Fruit fly (Drosophila melanogaster) whole organism, embryonic: ENCODE results near the gene HP1c.
A peak's percentile ranks its signal among the peaks of the same experiment; 100 is the strongest.

Experiments
- C15 ChIP-seq: fragments of 200-800 bp; sonication (Bioruptor generic); IDR thresholded peaks from 3 replicates; pipeline ENCODE4 v1.3.6; 2022; ENCODE audit warnings: missing biosample characterization, missing genetic modification characterization
- CG10543 ChIP-seq: fragments of 200-800 bp; sonication (Bioruptor generic); optimal IDR thresholded peaks from 3 replicates; lab custom pipeline; 2017; ENCODE audit warnings: missing biosample characterization, mild to moderate bottlenecking, missing genetic modification characterization, moderate library complexity
- CG14050 ChIP-seq: fragments of 200-800 bp; sonication (Bioruptor generic); IDR thresholded peaks from 3 replicates; pipeline ENCODE4 v1.3.6; 2022; ENCODE audit warnings: missing biosample characterization, missing genetic modification characterization
- CG14965 ChIP-seq: fragments of 200-800 bp; sonication (Bioruptor generic); optimal IDR thresholded peaks from 2 replicates; lab custom pipeline; 2016; ENCODE audit warnings: missing biosample characterization, missing genetic modification characterization, borderline replicate concordance
- CG15601 ChIP-seq: fragments of 200-800 bp; sonication (Bioruptor generic); optimal IDR thresholded peaks from 3 replicates; lab custom pipeline; 2019; ENCODE audit warnings: missing biosample characterization, mild to moderate bottlenecking, missing genetic modification characterization, moderate library complexity
- CG16813 ChIP-seq: fragments of 200-800 bp; sonication (Bioruptor generic); IDR thresholded peaks from 3 replicates; pipeline ENCODE4 v1.3.6; 2022; ENCODE audit warnings: missing biosample characterization, missing genetic modification characterization; ENCODE audit not compliant: partially characterized antibody
- CG2120 ChIP-seq: fragments of 200-800 bp; sonication (Bioruptor generic); optimal IDR thresholded peaks from 3 replicates; lab custom pipeline; 2016; ENCODE audit warnings: missing biosample characterization, missing genetic modification characterization
- CG2199 ChIP-seq: fragments of 200-800 bp; sonication (Bioruptor generic); IDR thresholded peaks from 3 replicates; pipeline ENCODE4 v1.3.6; 2022; ENCODE audit warnings: missing biosample characterization, missing genetic modification characterization
- CG32767 ChIP-seq: fragments of 200-800 bp; sonication (Bioruptor generic); IDR thresholded peaks from 2 replicates; pipeline ENCODE4 v1.3.6; 2022; ENCODE audit warnings: missing biosample characterization, missing genetic modification characterization
- CG4328 ChIP-seq: fragments of 200-800 bp; sonication (Bioruptor generic); optimal IDR thresholded peaks from 3 replicates; lab custom pipeline; 2017; ENCODE audit warnings: missing biosample characterization, missing genetic modification reagents, missing genetic modification characterization
- CG4404 ChIP-seq: fragments of 200-800 bp; sonication (Bioruptor generic); IDR thresholded peaks from 2 replicates; pipeline ENCODE4 v1.3.6; 2022; ENCODE audit warnings: missing biosample characterization, missing genetic modification characterization
- CG4424 ChIP-seq: fragments of 200-800 bp; sonication (Bioruptor generic); optimal IDR thresholded peaks from 3 replicates; lab custom pipeline; 2016; ENCODE audit warnings: missing biosample characterization, missing genetic modification characterization
- CG4617 ChIP-seq: fragments of 200-800 bp; sonication (Bioruptor generic); optimal IDR thresholded peaks from 3 replicates; lab custom pipeline; 2016; ENCODE audit warnings: missing biosample characterization, missing genetic modification characterization, borderline replicate concordance
- CG5180 ChIP-seq: fragments of 200-800 bp; sonication (Bioruptor generic); optimal IDR thresholded peaks from 3 replicates; lab custom pipeline; 2017; ENCODE audit warnings: missing biosample characterization, missing genetic modification characterization, mild to moderate bottlenecking, moderate library complexity, missing genetic modification reagents
- CG6854 ChIP-seq: fragments of 200-800 bp; sonication (Bioruptor generic); optimal IDR thresholded peaks from 3 replicates; lab custom pipeline; 2017; ENCODE audit warnings: missing biosample characterization, mild to moderate bottlenecking, missing genetic modification characterization
- Doc2 ChIP-seq: fragments of 200-800 bp; sonication (Bioruptor generic); IDR thresholded peaks from 2 replicates; pipeline ENCODE4 v1.3.6; 2022; ENCODE audit warnings: missing biosample characterization, missing genetic modification characterization
- Ets97D ChIP-seq: fragments of 200-800 bp; sonication (Bioruptor generic); optimal IDR thresholded peaks from 3 replicates; lab custom pipeline; 2016; ENCODE audit warnings: missing biosample characterization, missing genetic modification characterization
- Jarid2 ChIP-seq: fragments of 200-800 bp; sonication (Bioruptor generic); optimal IDR thresholded peaks from 3 replicates; lab custom pipeline; 2017; ENCODE audit warnings: mild to moderate bottlenecking, missing biosample characterization, missing genetic modification reagents, missing genetic modification characterization
- Lim3 ChIP-seq: fragments of 200-800 bp; sonication (Bioruptor generic); IDR thresholded peaks from 2 replicates; pipeline ENCODE4 v1.3.6; 2022; ENCODE audit warnings: missing biosample characterization, missing genetic modification characterization
- MBD-R2 ChIP-seq: fragments of 200-800 bp; sonication (Bioruptor generic); IDR thresholded peaks from 2 replicates; pipeline ENCODE4 v1.3.6; 2022; ENCODE audit warnings: missing biosample characterization, missing genetic modification characterization
- Mad ChIP-seq: fragments of 200-800 bp; sonication (Bioruptor generic); optimal IDR thresholded peaks from 2 replicates; lab custom pipeline; 2016; ENCODE audit warnings: missing biosample characterization, missing genetic modification characterization
- Max ChIP-seq: fragments of 200-800 bp; sonication (Bioruptor generic); optimal IDR thresholded peaks from 2 replicates; lab custom pipeline; 2016; ENCODE audit warnings: missing biosample characterization, mild to moderate bottlenecking, missing genetic modification characterization
- Med ChIP-seq: fragments of 200-800 bp; sonication (Bioruptor generic); peaks from one replicate; lab custom pipeline; 2016; ENCODE audit warnings: missing biosample characterization, missing genetic modification characterization, mild to moderate bottlenecking, inconsistent platforms, moderate library complexity
- NC2α ChIP-seq: fragments of 200-800 bp; sonication (Bioruptor generic); optimal IDR thresholded peaks from 2 replicates; lab custom pipeline; 2016; ENCODE audit warnings: missing biosample characterization, missing genetic modification characterization
- PHDP ChIP-seq: fragments of 200-800 bp; sonication (Bioruptor generic); optimal IDR thresholded peaks from 3 replicates; lab custom pipeline; 2018; ENCODE audit warnings: missing biosample characterization, mild to moderate bottlenecking, missing genetic modification characterization, moderate library complexity
- Sry-δ ChIP-seq: fragments of 200-800 bp; sonication (Bioruptor generic); optimal IDR thresholded peaks from 2 replicates; lab custom pipeline; 2016; ENCODE audit warnings: missing biosample characterization, missing genetic modification characterization
- TFAM ChIP-seq: fragments of 200-800 bp; sonication (Bioruptor generic); optimal IDR thresholded peaks from 2 replicates; lab custom pipeline; 2017; ENCODE audit warnings: missing biosample characterization, missing genetic modification characterization, inconsistent platforms
- Tbp ChIP-seq: fragments of >200 bp; optimal IDR thresholded peaks from 2 replicates; lab custom pipeline; 2018; ENCODE audit warnings: missing biosample characterization, missing genetic modification characterization
- Vsx1 ChIP-seq: fragments of 200-800 bp; sonication (Bioruptor generic); optimal IDR thresholded peaks from 2 replicates; lab custom pipeline; 2017; ENCODE audit warnings: missing biosample characterization, mild to moderate bottlenecking, missing genetic modification characterization, missing genetic modification reagents
- ab ChIP-seq: fragments of 200-800 bp; sonication (Bioruptor generic); optimal IDR thresholded peaks from 2 replicates; lab custom pipeline; 2016; ENCODE audit warnings: missing biosample characterization, missing genetic modification characterization
- br ChIP-seq: fragments of >200 bp; optimal IDR thresholded peaks from 2 replicates; lab custom pipeline; 2017
- caup ChIP-seq: fragments of 200-800 bp; sonication (Bioruptor generic); optimal IDR thresholded peaks from 3 replicates; lab custom pipeline; 2017; ENCODE audit warnings: missing biosample characterization, mild to moderate bottlenecking, missing genetic modification characterization, moderate library complexity; ENCODE audit not compliant: severe bottlenecking
- cg ChIP-seq: fragments of 200-800 bp; sonication (Bioruptor generic); optimal IDR thresholded peaks from 3 replicates; lab custom pipeline; 2019; ENCODE audit warnings: missing biosample characterization, mild to moderate bottlenecking, missing genetic modification characterization, moderate library complexity
- danr ChIP-seq: fragments of 200-800 bp; sonication (Bioruptor generic); IDR thresholded peaks from 2 replicates; pipeline ENCODE4 v1.3.6; 2022; ENCODE audit warnings: missing biosample characterization, missing genetic modification characterization
- emc ChIP-seq: fragments of 200-800 bp; sonication (Bioruptor generic); optimal IDR thresholded peaks from 2 replicates; lab custom pipeline; 2016; ENCODE audit warnings: missing biosample characterization, missing genetic modification characterization
- gce ChIP-seq: fragments of 200-800 bp; sonication (Bioruptor generic); IDR thresholded peaks from 3 replicates; pipeline ENCODE4 v1.3.6; 2022; ENCODE audit warnings: missing biosample characterization, missing genetic modification characterization
- gem ChIP-seq: fragments of 200-800 bp; sonication (Bioruptor generic); optimal IDR thresholded peaks from 2 replicates; lab custom pipeline; 2019; ENCODE audit warnings: missing biosample characterization, mild to moderate bottlenecking, missing genetic modification characterization, moderate library complexity
- insv ChIP-seq, 2 experiments: fragments of 200-800 bp; sonication (Bioruptor generic); optimal IDR thresholded peaks; 3 replicates each; lab custom pipeline; 2016 to 2018; ENCODE audit warnings: missing biosample characterization in 2 of 2, missing genetic modification characterization in 2 of 2
- jumu ChIP-seq: fragments of 200-800 bp; sonication (Bioruptor generic); optimal IDR thresholded peaks from 3 replicates; lab custom pipeline; 2016; ENCODE audit warnings: missing biosample characterization, missing genetic modification characterization
- pb ChIP-seq: fragments of 200-800 bp; sonication (Bioruptor generic); optimal IDR thresholded peaks from 3 replicates; lab custom pipeline; 2016; ENCODE audit warnings: missing biosample characterization, missing genetic modification characterization
- peb ChIP-seq: fragments of 200-800 bp; sonication (Bioruptor generic); IDR thresholded peaks from 2 replicates; pipeline ENCODE4 v1.3.6; 2022; ENCODE audit warnings: missing biosample characterization, missing genetic modification characterization
- repo ChIP-seq: fragments of 200-800 bp; sonication (Bioruptor generic); optimal IDR thresholded peaks from 2 replicates; lab custom pipeline; 2016; ENCODE audit warnings: missing biosample characterization, missing genetic modification characterization
- rib ChIP-seq: fragments of 200-800 bp; sonication (Bioruptor generic); IDR thresholded peaks from 2 replicates; pipeline ENCODE4 v1.3.6; 2022; ENCODE audit warnings: missing biosample characterization, missing genetic modification characterization
- run ChIP-seq: fragments of 200-800 bp; sonication (Bioruptor generic); optimal IDR thresholded peaks from 3 replicates; lab custom pipeline; 2018; ENCODE audit warnings: missing biosample characterization, mild to moderate bottlenecking, missing genetic modification characterization
- schlank ChIP-seq: fragments of 200-800 bp; sonication (Bioruptor generic); optimal IDR thresholded peaks from 2 replicates; lab custom pipeline; 2018; ENCODE audit warnings: missing biosample characterization, mild to moderate bottlenecking, missing genetic modification characterization
- sd ChIP-seq: fragments of 200-800 bp; sonication (Bioruptor generic); optimal IDR thresholded peaks from 3 replicates; lab custom pipeline; 2018; ENCODE audit warnings: missing biosample characterization, mild to moderate bottlenecking, missing genetic modification characterization, moderate library complexity
- sr ChIP-seq: fragments of 200-800 bp; sonication (Bioruptor generic); IDR thresholded peaks from 3 replicates; pipeline ENCODE4 v1.3.6; 2022; ENCODE audit warnings: missing biosample characterization, missing genetic modification characterization
- vnd ChIP-seq: fragments of 200-800 bp; sonication (Bioruptor generic); IDR thresholded peaks from 3 replicates; pipeline ENCODE4 v1.3.6; 2022; ENCODE audit warnings: missing biosample characterization, missing genetic modification characterization; ENCODE audit not compliant: partially characterized antibody
- zfh1 ChIP-seq: fragments of 200-800 bp; sonication (Bioruptor generic); IDR thresholded peaks from 3 replicates; pipeline ENCODE4 v1.3.6; 2022; ENCODE audit warnings: missing biosample characterization, missing genetic modification characterization

HP1c gene

dm6 chr3R:22753895-22754774 is 8.7 kb downstream of the HP1c start:
- peak; percentile 15 for TF ChIP-seq CG15601 (tag; lab: Kevin White, UChicago)
- no peak for TF ChIP-seq schlank (tag; lab: Kevin White, UChicago)
- TF ChIP-seq zfh1: peak; percentile 42; the same call in 2 of the 3 replicates
- peak; percentile 65; the same call in 2 of the 3 replicates for TF ChIP-seq gce (GFP tag; lab: Robert Waterston, UW)
- no peak for TF ChIP-seq Lim3 (GFP tag; lab: Robert Waterston, UW)
- no peak for TF ChIP-seq CG4404 (GFP tag; lab: Robert Waterston, UW)
- no peak for TF ChIP-seq Doc2 (GFP tag; lab: Robert Waterston, UW)
- peak; percentile 70; the same call in 1 of the 2 replicates for TF ChIP-seq CG32767 (GFP tag; lab: Robert Waterston, UW)
- 0 out of 3 replicates have a peak, but pooled peaks have one; percentile 28 for TF ChIP-seq sr (GFP tag; lab: Robert Waterston, UW)
- TF ChIP-seq CG4424: peak; percentile 64
- no peak for TF ChIP-seq emc (GFP tag; lab: Kevin White, UChicago)
- peak; percentile 51 for TF ChIP-seq Vsx1 (GFP tag; lab: Kevin White, UChicago)
- peak; percentile 69 for TF ChIP-seq Jarid2 (GFP tag; lab: Kevin White, UChicago)
- TF ChIP-seq CG14965 (GFP tag; lab: Kevin White, UChicago): no peak
- peak; percentile 15 for TF ChIP-seq run (tag; lab: Kevin White, UChicago)
- no peak for TF ChIP-seq peb (GFP tag; lab: Robert Waterston, UW)
- TF ChIP-seq CG4617: no peak
- TF ChIP-seq insv (GFP tag; optimal IDR thresholded peaks at IDR 0.05; lab: Kevin White, UChicago): no peak
- 0 out of 2 replicates have a peak, but pooled peaks have one; percentile 8 for TF ChIP-seq danr (GFP tag; lab: Robert Waterston, UW)
- TF ChIP-seq br (lab: Kevin White, UChicago): no peak
- peak; percentile 47; the same call in 1 of the 2 replicates for TF ChIP-seq rib (GFP tag; lab: Robert Waterston, UW)
- peak; percentile 36; the same call in 2 of the 3 replicates for TF ChIP-seq CG14050 (GFP tag; lab: Robert Waterston, UW)
- TF ChIP-seq MBD-R2 (GFP tag; lab: Robert Waterston, UW): peak; percentile 23; the same call in 1 of the 2 replicates
- no peak for TF ChIP-seq Sry-δ (GFP tag; lab: Kevin White, UChicago)
- no peak for TF ChIP-seq pb
- TF ChIP-seq repo (GFP tag; lab: Kevin White, UChicago): peak; percentile 26
- TF ChIP-seq Ets97D (GFP tag; lab: Kevin White, UChicago): no peak
- peak; percentile 86 for TF ChIP-seq Med (GFP tag; lab: Kevin White, UChicago)
- TF ChIP-seq cg (GFP tag; lab: Kevin White, UChicago): peak; percentile 18
- TF ChIP-seq CG2120: peak; percentile 72
- peak; percentile 23 for TF ChIP-seq Mad
- no peak for TF ChIP-seq Tbp (GFP tag; lab: Kevin White, UChicago)
- TF ChIP-seq CG2199: peak; percentile 47; the same call in 1 of the 3 replicates
- TF ChIP-seq gem (tag; lab: Kevin White, UChicago): peak; percentile 82
- TF ChIP-seq CG10543 (GFP tag; lab: Kevin White, UChicago): peak; percentile 90
- no peak for TF ChIP-seq sd (tag; lab: Kevin White, UChicago)
- TF ChIP-seq CG6854 (GFP tag; lab: Kevin White, UChicago): peak; percentile 26
- TF ChIP-seq vnd (GFP tag; lab: Robert Waterston, UW): no peak
- peak; percentile 11 for TF ChIP-seq CG5180 (GFP tag; lab: Kevin White, UChicago)
- no peak for TF ChIP-seq Max
- TF ChIP-seq C15 (GFP tag; lab: Robert Waterston, UW): no peak
- no peak for TF ChIP-seq CG16813
- peak; percentile 58 for TF ChIP-seq CG4328 (GFP tag; lab: Kevin White, UChicago)
- TF ChIP-seq jumu (GFP tag; lab: Kevin White, UChicago): peak; percentile 45
- no peak for TF ChIP-seq ab (GFP tag; lab: Kevin White, UChicago)
- no peak for TF ChIP-seq TFAM
- no peak for TF ChIP-seq NC2α (GFP tag; lab: Kevin White, UChicago)
- TF ChIP-seq caup (GFP tag; lab: Kevin White, UChicago): peak; percentile 9
- peak; percentile 62 for TF ChIP-seq PHDP (tag; lab: Kevin White, UChicago)
